Worm (Caenorhabditis elegans): ENCODE measurements around the gene srg-45.

srg-45 gene

DNA sequence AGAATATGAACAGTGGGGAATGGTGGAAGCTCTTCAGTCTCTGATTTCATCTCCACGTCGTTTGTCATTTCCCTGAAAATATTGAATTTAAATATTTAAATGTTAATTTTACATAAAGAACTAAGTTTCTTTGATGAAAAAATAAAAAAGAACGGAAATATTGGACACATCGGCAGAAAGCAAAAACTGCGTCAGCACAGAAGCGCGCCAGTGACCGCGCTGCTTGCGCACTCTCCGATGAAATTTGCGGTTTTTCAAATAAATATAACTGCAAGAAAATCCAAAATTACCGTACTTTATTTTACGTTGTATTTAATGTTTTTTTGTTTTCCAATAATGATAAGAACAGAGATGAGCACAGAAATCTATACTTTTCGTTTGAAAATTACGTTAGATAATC, 15.7 kb upstream of the srg-45 start, which contains the start of the genes srpa-68 and srh-16 (continued):
- TF ChIP-seq nhr-27 (tag; optimal IDR thresholded peaks at IDR 0.05) (no peak), ztf-26 (tag; optimal IDR thresholded peaks at IDR 0.05) (peak; percentile 59), rpc-1 (optimal IDR thresholded peaks at IDR 0.05) (no peak), rpc-1 (tag; optimal IDR thresholded peaks at IDR 0.05) (no peak), ceh-40 (GFP tag; IDR thresholded peaks at IDR 0.05) (no peak), tbp1 (GFP tag; optimal IDR thresholded peaks at IDR 0.05) (peak; percentile 67), C17E4.6 (GFP tag; IDR thresholded peaks at IDR 0.05) (peak; percentile 74; the same call in 1 of the 2 replicates), ccch-3 (GFP tag; optimal IDR thresholded peaks at IDR 0.05) (no peak), sea-2 (GFP tag; IDR thresholded peaks at IDR 0.05) (no peak), hmg-20 (GFP tag; IDR thresholded peaks at IDR 0.05) (peak; percentile 87), B0035.1 (tag; optimal IDR thresholded peaks at IDR 0.05) (no peak), unc-62 (GFP tag; optimal IDR thresholded peaks at IDR 0.05) (no peak), snpc-4 (GFP tag; optimal IDR thresholded peaks at IDR 0.05) (peak; percentile 60), snpc-4 (tag; optimal IDR thresholded peaks at IDR 0.05) (peak; percentile 48 to 75 (median 64)), dpff-1 (tag; optimal IDR thresholded peaks at IDR 0.05) (no peak), bed-2 (GFP tag; IDR thresholded peaks at IDR 0.05) (no peak), pha-4 (tag; optimal IDR thresholded peaks at IDR 0.05) (no peak), Y79H2A.3 (GFP tag; conservative IDR thresholded peaks at IDR 0.05) (no peak), akir-1 (GFP tag; optimal IDR thresholded peaks at IDR 0.05) (no peak), ceh-79 (tag; optimal IDR thresholded peaks at IDR 0.05) (no peak), rcor-1 (GFP tag; IDR thresholded peaks at IDR 0.05) (peak; percentile 89), Y53F4B.3 (GFP tag; IDR thresholded peaks at IDR 0.05) (0 out of 2 replicates have a peak, but pooled peaks have one; percentile 25), F57C9.4 (tag; optimal IDR thresholded peaks at IDR 0.05) (no peak), madf-6 (GFP tag; IDR thresholded peaks at IDR 0.05) (peak; percentile 77), hlh-12 (tag; optimal IDR thresholded peaks at IDR 0.05) (no peak), Y67H2A.10 (GFP tag; conservative IDR thresholded peaks at IDR 0.05) (no peak), nhr-179 (tag; optimal IDR thresholded peaks at IDR 0.05) (no peak), egl-44 (GFP tag; IDR thresholded peaks at IDR 0.05) (no peak), fkh-3 (tag; optimal IDR thresholded peaks at IDR 0.05) (no peak), B0336.3 (GFP tag; IDR thresholded peaks at IDR 0.05) (peak; percentile 78), tbx-9 (tag; optimal IDR thresholded peaks at IDR 0.05; ENCODE audit: borderline replicate concordance) (no peak), madf-8 (GFP tag; conservative IDR thresholded peaks at IDR 0.05) (no peak; the same call in 1 of the 2 replicates), F49E8.2 (tag; optimal IDR thresholded peaks at IDR 0.05; ENCODE audit: insufficient read depth) (peak; percentile 20), nhr-80 (tag; optimal IDR thresholded peaks at IDR 0.05) (peak; percentile 53), mel-28 (tag; optimal IDR thresholded peaks at IDR 0.05; ENCODE audit: borderline replicate concordance) (no peak), C06A6.2 (GFP tag; conservative IDR thresholded peaks at IDR 0.05) (peak; percentile 72), die-1 (tag; optimal IDR thresholded peaks at IDR 0.05) (peak; percentile 23), ceh-58 (GFP tag; IDR thresholded peaks at IDR 0.05) (no peak), ztf-22 (GFP tag; optimal IDR thresholded peaks at IDR 0.05) (no peak), ztf-28 (GFP tag; IDR thresholded peaks at IDR 0.05) (no peak), K12H6.12 (tag; optimal IDR thresholded peaks at IDR 0.05) (peak; percentile 49), egl-18 (GFP tag; IDR thresholded peaks at IDR 0.05) (no peak), lin-54 (GFP tag; optimal IDR thresholded peaks at IDR 0.05) (peak; percentile 97), pbrm-1 (GFP tag; IDR thresholded peaks at IDR 0.05) (peak; percentile 88), Y53G8AR.9 (GFP tag; conservative IDR thresholded peaks at IDR 0.05) (peak; percentile 94)

All from whole organism, young adult.